Worm (Caenorhabditis elegans) whole organism, dauer: ENCODE results near the gene nape-2.

ENCODE experiments used
- unc-62 ChIP-seq: sonication (generic microtip); optimal IDR thresholded peaks from 2 replicates; lab custom pipeline; 2017; ENCODE audit warnings: missing biosample characterization, missing genetic modification reagents, missing genetic modification characterization

nape-2 gene

DNA sequence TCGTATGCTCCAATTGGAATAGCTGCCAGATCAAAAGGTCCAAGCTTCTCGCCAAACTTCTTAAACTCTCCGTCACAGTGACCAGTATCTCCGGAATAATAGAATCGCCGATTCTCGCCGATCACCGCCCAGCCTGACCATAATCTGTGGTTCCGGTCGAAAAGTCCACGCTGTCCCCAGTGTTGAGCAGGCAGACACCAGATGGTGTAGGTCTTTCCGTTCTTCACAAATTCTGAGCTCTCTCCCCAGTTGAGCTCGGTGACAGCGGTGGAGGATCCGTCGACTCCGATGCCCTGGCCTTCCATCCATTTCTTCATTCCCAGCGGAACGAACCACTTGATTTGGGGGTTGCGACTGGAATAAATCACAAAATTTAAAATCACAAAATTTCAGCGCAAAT is 2.5 kb downstream of the nape-2 start:
- TF ChIP-seq unc-62 (GFP tag; lab: Kevin White, UChicago), result no peak

DNA sequence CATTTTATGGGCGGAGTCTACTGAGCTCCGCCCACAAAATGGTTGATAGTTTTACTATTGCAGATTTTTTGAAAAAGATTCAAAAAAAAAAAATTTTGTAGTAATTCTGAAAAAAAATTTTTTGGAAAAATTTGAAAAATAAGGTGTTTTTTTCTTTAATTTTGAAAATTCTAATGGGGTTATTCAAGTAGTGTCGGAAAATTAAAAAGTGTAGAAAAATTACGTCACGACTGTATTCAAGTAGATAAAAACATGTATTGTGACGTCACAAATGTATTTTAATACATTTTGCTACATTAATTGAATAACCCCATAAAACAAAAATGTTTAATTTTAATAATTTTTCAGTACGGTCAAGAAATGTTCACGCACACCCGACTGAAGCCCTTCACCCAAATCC is 5.4 kb downstream of the nape-2 start:
- no peak for TF ChIP-seq unc-62 (GFP tag; lab: Kevin White, UChicago)

DNA sequence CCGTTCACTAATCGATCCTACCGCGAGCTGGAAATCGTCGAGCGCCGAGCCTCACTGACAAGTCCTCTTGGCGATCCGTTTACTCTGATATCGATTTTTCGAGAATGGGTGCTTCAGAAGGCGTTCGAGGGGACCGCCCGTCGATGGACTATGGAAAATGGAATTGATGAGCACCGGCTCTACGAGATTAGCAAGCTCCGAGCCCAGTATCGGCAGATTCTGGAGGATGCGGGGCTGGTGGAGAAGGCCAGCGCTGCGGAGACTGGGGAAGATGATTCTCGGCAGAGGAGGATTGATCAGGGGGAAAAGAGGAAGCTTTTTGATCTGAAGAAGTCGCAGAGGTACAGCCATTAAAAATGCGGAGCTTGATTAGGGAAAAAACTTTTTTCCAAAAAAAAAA is 7.3 kb downstream of the nape-2 start:
- no peak for TF ChIP-seq unc-62 (GFP tag; lab: Kevin White, UChicago)

DNA sequence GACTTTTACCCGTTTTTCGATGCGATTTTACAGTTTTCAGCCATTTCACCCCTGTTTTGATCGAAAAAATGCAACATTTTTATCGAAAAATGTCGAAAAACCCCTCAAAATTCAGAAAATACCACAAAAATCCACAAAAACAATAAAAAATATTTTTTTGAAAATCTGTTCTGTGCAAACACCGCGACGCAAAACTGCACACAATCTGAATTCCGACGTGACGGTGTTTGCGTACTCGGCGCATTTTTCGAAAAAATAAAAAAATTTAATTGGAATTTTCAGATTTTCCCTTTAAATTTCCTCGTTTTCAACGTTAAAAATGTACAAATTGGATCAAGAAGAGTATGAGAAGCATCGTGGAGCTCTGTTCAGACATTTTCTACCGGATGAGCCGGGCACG is 12.9 kb downstream of the nape-2 start, which contains the start of gene smgl-2:
TSS of gene smgl-2 (plus strand) at position 320 of the 400 bp plus-strand sequence.
- TF ChIP-seq unc-62 (GFP tag; lab: Kevin White, UChicago), result no peak

ce11 chrIV:3725361-3725760 is 13.4 kb downstream of the nape-2 start, which contains the start of gene Y37E11AM.2:
Gene Y37E11AM.2 (minus strand): TSS chrIV:3725461.
- TF ChIP-seq unc-62 (GFP tag; lab: Kevin White, UChicago), result no peak

ce11 chrIV:3722690-3723089 is 16.0 kb downstream of the nape-2 start, which contains the start of gene Y37E11AM.4:
Gene Y37E11AM.4 (minus strand): TSS chrIV:3722790.
- no peak for TF ChIP-seq unc-62 (GFP tag; lab: Kevin White, UChicago)

- TF ChIP-seq unc-62 (GFP tag; lab: Kevin White, UChicago), result no peak
Observed at ce11 chrIV:3721973-3722372, 16.8 kb downstream of the nape-2 start.

DNA sequence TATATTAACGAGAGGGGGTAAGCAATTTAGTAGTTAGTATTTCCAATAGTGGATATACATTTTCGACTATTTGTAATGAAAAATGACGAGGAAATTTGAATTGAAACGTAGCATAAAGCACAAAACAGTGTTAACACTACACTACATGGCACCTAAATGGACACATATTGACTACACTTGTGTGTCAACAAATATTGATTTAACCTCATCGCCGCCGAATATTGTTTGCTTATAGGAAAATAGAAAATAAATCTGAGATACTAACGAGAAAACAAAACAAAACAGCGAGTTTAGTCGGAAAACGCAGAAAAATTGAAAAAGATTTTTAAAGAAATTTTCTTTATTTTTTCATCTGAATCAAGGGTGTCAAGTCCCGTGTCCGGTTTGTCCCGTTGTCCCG is 18.1 kb downstream of the nape-2 start:
- TF ChIP-seq unc-62 (GFP tag; lab: Kevin White, UChicago), result no peak

DNA sequence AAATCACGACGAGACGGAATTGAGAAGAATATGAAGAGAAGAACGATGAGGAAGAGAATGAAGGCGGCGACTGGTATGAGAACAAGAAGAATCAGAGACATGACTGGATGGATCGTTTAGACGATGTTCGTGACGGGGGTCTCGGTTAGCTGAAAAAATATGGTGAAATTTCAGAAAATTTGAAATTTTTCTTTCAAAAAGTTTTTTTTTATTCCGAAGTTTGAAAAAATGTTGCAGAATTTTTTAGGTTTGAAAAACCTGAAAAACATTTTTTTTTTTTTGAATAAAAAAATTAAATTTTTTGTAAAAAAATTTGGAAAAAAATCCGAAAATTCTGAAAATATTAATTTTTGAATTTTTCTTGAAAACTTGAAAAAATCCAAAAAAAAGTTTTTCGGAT is 19.7 kb downstream of the nape-2 start, which contains the start of gene Y37E11AM.3:
TSS of gene Y37E11AM.3 (minus strand) at position 101 of the 400 bp plus-strand sequence.
- no peak for TF ChIP-seq unc-62 (GFP tag; lab: Kevin White, UChicago)

DNA sequence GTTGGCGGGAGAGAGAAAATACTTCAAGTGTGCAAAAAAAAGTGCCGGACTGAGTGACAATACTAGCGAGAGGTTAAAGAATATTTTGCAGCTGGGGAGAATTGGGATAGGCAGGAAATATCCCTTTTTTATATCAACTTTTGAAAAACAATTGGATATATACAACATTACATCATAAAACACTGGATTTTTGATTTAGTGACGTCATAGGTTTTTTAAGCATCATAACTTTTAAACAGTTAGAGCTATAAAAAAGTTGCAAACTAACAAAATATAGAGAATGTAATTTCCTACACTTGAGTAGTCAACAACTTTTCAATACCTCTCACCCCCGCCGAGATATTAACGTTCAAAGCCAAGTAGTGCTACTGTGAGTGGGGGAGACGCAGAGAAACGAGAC is 28.0 kb downstream of the nape-2 start:
- no peak for TF ChIP-seq unc-62 (GFP tag; lab: Kevin White, UChicago)

DNA sequence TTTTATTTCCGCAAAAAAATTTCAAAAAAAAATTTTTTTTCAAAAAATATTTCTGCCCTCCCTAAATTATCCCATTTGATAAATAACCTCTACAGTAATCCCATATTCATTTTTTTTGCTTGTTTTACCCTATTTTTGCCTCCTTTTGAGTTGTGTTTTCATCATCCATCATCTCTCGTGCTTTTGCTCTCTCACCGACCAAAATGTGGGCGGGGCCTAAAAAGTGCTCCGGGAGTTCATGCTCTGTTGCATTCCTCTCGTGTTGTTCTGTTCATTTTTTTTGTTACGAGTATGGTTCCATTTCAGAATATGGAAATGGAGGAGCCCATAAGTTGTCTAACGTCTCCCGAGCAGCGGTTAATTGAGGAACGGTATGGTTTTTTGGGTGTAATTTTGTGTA is 29.5 kb downstream of the nape-2 start, which contains the start of gene Y37E11AL.1:
TSS of gene Y37E11AL.1 (plus strand) at position 301 of the 400 bp plus-strand sequence.
- TF ChIP-seq unc-62 (GFP tag; lab: Kevin White, UChicago), result no peak

- TF ChIP-seq unc-62 (GFP tag; lab: Kevin White, UChicago), result no peak
Observed at ce11 chrIV:3701892-3702291, 36.8 kb downstream of the nape-2 start, which contains the start of gene Y37E11AL.12. Gene Y37E11AL.12 (minus strand): TSS chrIV:3701992.

ce11 chrIV:3700554-3700953 is 38.2 kb downstream of the nape-2 start, which contains the start of gene Y37E11AL.9:
Gene Y37E11AL.9 (minus strand): TSS chrIV:3700654.
- no peak for TF ChIP-seq unc-62 (GFP tag; lab: Kevin White, UChicago)

DNA sequence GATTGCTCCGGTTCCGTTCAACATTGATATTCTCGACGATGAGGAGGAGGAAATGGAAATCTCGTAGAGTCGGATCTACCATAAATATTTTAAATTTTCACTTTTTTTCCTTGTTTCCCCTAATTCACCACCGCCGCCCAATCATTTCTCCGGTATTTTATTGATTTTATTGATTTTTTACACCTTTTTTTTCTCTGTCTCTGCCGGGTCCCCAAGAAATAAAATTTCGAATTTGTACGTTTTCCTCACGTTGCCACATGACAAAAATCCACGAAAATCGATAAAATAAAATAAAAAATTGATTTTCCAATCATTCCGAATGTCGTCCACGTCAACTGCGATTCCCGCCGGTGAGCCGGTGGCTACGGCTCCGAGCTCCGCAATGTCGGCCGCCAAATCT is 40.5 kb downstream of the nape-2 start, which contains the start of gene Y37E11AL.2:
TSS of gene Y37E11AL.2 (plus strand) at position 301 of the 400 bp plus-strand sequence.
- TF ChIP-seq unc-62 (GFP tag; lab: Kevin White, UChicago), result no peak

DNA sequence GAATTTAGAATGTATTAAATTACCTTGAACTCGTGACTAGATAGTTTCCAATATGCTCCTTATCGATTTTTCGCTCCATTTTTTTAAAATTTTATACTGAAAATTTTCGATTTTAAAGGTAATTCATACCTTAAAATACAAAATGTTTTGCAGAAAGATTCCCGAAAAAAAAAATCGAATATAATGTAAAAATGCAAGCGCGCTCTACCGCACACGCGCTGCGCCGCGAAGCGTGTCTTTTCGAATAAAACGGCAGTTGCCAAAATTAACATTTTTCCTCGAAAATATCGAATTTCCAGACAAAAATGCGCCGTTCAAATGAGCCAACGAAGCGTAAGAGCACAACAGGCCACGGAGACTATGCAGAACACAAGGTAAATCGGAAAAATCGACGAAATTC is 44.1 kb downstream of the nape-2 start, which contains the start of the genes taf-6.2 and Y37E11AL.3:
TSS of gene taf-6.2 (minus strand) at position 96 of the 400 bp plus-strand sequence.
TSS of gene Y37E11AL.3 (plus strand) at position 298 of the 400 bp plus-strand sequence.
- TF ChIP-seq unc-62 (GFP tag; lab: Kevin White, UChicago), result no peak

DNA sequence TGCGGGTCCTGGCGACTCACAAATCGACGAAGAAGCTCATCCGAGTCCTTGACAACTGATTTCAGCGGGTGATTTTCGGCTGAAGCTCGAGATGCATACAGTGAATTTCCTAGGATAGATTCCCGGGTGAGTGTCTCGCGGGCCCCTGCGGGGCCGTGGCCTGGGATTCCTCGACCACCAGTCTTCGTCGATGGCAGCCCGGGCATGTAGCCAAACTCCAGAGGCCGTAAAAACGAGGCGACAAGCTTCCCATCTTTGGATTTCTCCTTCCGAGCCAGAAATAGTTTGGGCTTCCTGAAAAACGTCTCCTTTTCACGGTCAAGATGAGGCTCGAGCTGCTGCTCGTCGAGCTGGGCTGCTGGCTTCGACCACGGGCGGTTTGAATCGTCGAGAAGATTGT is 50.7 kb downstream of the nape-2 start:
- no peak for TF ChIP-seq unc-62 (GFP tag; lab: Kevin White, UChicago)

DNA sequence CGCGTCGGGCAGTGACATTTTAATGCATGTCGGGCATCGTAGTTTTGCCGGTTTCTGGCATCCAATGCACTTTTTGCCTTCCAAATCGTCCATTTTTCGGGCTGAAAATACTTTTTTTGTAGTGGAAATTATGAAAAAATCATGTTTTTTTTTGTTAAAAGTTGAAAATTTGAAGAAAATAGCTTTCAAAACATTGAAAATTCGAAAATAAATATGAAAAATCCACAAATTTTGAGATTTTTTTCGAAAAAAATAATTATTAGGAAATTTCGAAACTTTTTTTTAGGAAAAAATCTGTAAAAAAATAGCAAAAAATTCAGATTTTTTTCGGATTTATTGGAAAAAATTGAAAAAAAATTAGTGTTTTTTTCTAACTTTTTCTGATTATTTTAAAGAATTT is 52.0 kb downstream of the nape-2 start, which contains the start of gene map-1:
TSS of gene map-1 (minus strand) at position 101 of the 400 bp plus-strand sequence.
- no peak for TF ChIP-seq unc-62 (GFP tag; lab: Kevin White, UChicago)
